Fruit fly (Drosophila melanogaster): ENCODE measurements around the gene jub.
A peak's percentile ranks its signal among the peaks of the same experiment; 100 is the strongest.

The jub gene

dm6 chrX:13815526-13816173 lies 14.5 kb downstream of the jub start (continued):
- TF ChIP-seq sens (GFP tag) (peak; percentile 97), ab (GFP tag; optimal IDR thresholded peaks at IDR 0.05) (no peak), CG32772 (GFP tag; IDR thresholded peaks at IDR 0.05) (peak; percentile 31; the same call in 1 of the 2 replicates), CG3407 (GFP tag; optimal IDR thresholded peaks at IDR 0.05) (no peak), ci (GFP tag; IDR thresholded peaks at IDR 0.05) (0 out of 3 replicates have a peak, but pooled peaks have one; percentile 8), CG12071 (GFP tag; optimal IDR thresholded peaks at IDR 0.05) (no peak), shn (GFP tag; optimal IDR thresholded peaks at IDR 0.05) (no peak), CG9215 (GFP tag; IDR thresholded peaks at IDR 0.05) (peak; percentile 45; the same call in 1 of the 2 replicates), CG12659 (GFP tag; optimal IDR thresholded peaks at IDR 0.05) (peak; percentile 68), CG6689 (GFP tag; IDR thresholded peaks at IDR 0.05) (no peak), Opbp (GFP tag; IDR thresholded peaks at IDR 0.05; ENCODE audit: partially characterized antibody) (no peak), CG8290 (GFP tag; optimal IDR thresholded peaks at IDR 0.05) (no peak), CG8290 (tag; optimal IDR thresholded peaks at IDR 0.05) (peak in 1 of 2 experiments; percentile 10), Pdp1 (GFP tag; optimal IDR thresholded peaks at IDR 0.05) (peak; percentile 35 to 65), CG13296 (GFP tag; optimal IDR thresholded peaks at IDR 0.05) (peak; percentile 53), CG14710 (tag; optimal IDR thresholded peaks at IDR 0.05) (peak; percentile 47), CG4360 (GFP tag; IDR thresholded peaks at IDR 0.05) (no peak), row (GFP tag; IDR thresholded peaks at IDR 0.05) (peak; percentile 71), bsh (GFP tag; optimal IDR thresholded peaks at IDR 0.05) (peak; percentile 50 to 69), HmgD (GFP tag; optimal IDR thresholded peaks at IDR 0.05) (no peak), CG31224 (GFP tag; IDR thresholded peaks at IDR 0.05) (no peak), CG8281 (tag; optimal IDR thresholded peaks at IDR 0.05) (peak; percentile 25), yki (optimal IDR thresholded peaks at IDR 0.05) (no peak), jing (GFP tag; optimal IDR thresholded peaks at IDR 0.05) (peak; percentile 13), NC2α (GFP tag; optimal IDR thresholded peaks at IDR 0.05) (no peak), CG17186 (GFP tag; optimal IDR thresholded peaks at IDR 0.05) (no peak), slp2 (GFP tag; optimal IDR thresholded peaks at IDR 0.05) (peak; percentile 28), CG1647 (GFP tag; optimal IDR thresholded peaks at IDR 0.05) (peak; percentile 27), Ets65A (GFP tag) (peak; percentile 97), dpn (GFP tag; optimal IDR thresholded peaks at IDR 0.05) (peak; percentile 55 to 70), ftz-f1 (GFP tag; optimal IDR thresholded peaks at IDR 0.05) (no peak), luna (GFP tag; optimal IDR thresholded peaks at IDR 0.05) (peak; percentile 61), HLHmδ (GFP tag; optimal IDR thresholded peaks at IDR 0.05) (no peak), CG7839 (tag; optimal IDR thresholded peaks at IDR 0.05) (peak; percentile 80), Jarid2 (GFP tag; optimal IDR thresholded peaks at IDR 0.05) (no peak), pros (GFP tag; optimal IDR thresholded peaks at IDR 0.05) (no peak), CG7372 (GFP tag; IDR thresholded peaks at IDR 0.05) (peak; percentile 30; the same call in 1 of the 2 replicates), ewg (GFP tag; optimal IDR thresholded peaks at IDR 0.05) (peak; percentile 9), eyg (GFP tag; optimal IDR thresholded peaks at IDR 0.05) (peak; percentile 30), Doc3 (GFP tag; IDR thresholded peaks at IDR 0.05; ENCODE audit: partially characterized antibody) (no peak), Adf1 (GFP tag; IDR thresholded peaks at IDR 0.05) (peak; percentile 58), CG2120 (GFP tag; optimal IDR thresholded peaks at IDR 0.05) (peak; percentile 55), CG12104 (GFP tag; optimal IDR thresholded peaks at IDR 0.05) (no peak), Ravus (GFP tag; IDR thresholded peaks at IDR 0.05) (no peak), CG34224 (GFP tag; IDR thresholded peaks at IDR 0.05; ENCODE audit: partially characterized antibody) (no peak), CG11723 (GFP tag; optimal IDR thresholded peaks at IDR 0.05) (peak; percentile 48), zfh2 (GFP tag; optimal IDR thresholded peaks at IDR 0.05) (peak; percentile 28), Nf-YB (GFP tag; optimal IDR thresholded peaks at IDR 0.05) (peak; percentile 14), CG15479 (GFP tag; optimal IDR thresholded peaks at IDR 0.05) (no peak), CG10654 (GFP tag; optimal IDR thresholded peaks at IDR 0.05) (no peak), CG17361 (GFP tag; IDR thresholded peaks at IDR 0.05) (peak; percentile 78)

Data from whole organism, embryonic.